Worm (Caenorhabditis elegans): ENCODE measurements around the gene T01D1.5.

- TF ChIP-seq hlh-13 (GFP tag; optimal IDR thresholded peaks at IDR 0.05) (no peak), pag-3 (tag; optimal IDR thresholded peaks at IDR 0.05; ENCODE audit: borderline replicate concordance) (no peak), npax-4 (tag; optimal IDR thresholded peaks at IDR 0.05) (no peak), dve-1 (tag; optimal IDR thresholded peaks at IDR 0.05) (no peak), hlh-30 (tag; optimal IDR thresholded peaks at IDR 0.05; ENCODE audit: insufficient read depth) (no peak), C08G9.2 (tag; optimal IDR thresholded peaks at IDR 0.05) (no peak)
These were observed 31.1 kb upstream of the T01D1.5 start for ce11 chrII:219846-220503.

All from whole organism, late embryonic.